Fruit fly (Drosophila melanogaster) whole organism, embryonic: ENCODE measurements around the gene mRpL40.

Experiments used
- Antp ChIP-seq: fragments of 200-800 bp; sonication (Bioruptor generic); optimal IDR thresholded peaks from 3 replicates; lab custom pipeline; 2016; ENCODE audit warnings: missing biosample characterization, missing genetic modification characterization
- Awh ChIP-seq: fragments of 200-800 bp; sonication (Bioruptor generic); IDR thresholded peaks from 2 replicates; pipeline ENCODE4, ENCODE4 v1.3.6; 2022; ENCODE audit warnings: missing biosample characterization, missing genetic modification characterization
- C15 ChIP-seq: fragments of 200-800 bp; sonication (Bioruptor generic); IDR thresholded peaks from 3 replicates; pipeline ENCODE4 v1.3.6; 2022; ENCODE audit warnings: missing biosample characterization, missing genetic modification characterization
- CG1024 ChIP-seq: fragments of 200-800 bp; sonication (Bioruptor generic); IDR thresholded peaks from 2 replicates; pipeline ENCODE4 v1.3.6; 2022; ENCODE audit warnings: missing biosample characterization, missing genetic modification characterization
- CG10321 ChIP-seq: fragments of 200-800 bp; sonication (Bioruptor generic); IDR thresholded peaks from 2 replicates; pipeline ENCODE4 v1.3.6; 2022; ENCODE audit warnings: missing biosample characterization, missing genetic modification characterization
- CG10565 ChIP-seq: fragments of 200-800 bp; sonication (Bioruptor generic); optimal IDR thresholded peaks from 3 replicates; lab custom pipeline; 2016; ENCODE audit warnings: missing biosample characterization, mild to moderate bottlenecking, missing genetic modification characterization
- CG11247 ChIP-seq: fragments of 200-800 bp; sonication (Bioruptor generic); IDR thresholded peaks from 2 replicates; pipeline ENCODE4 v1.3.6; 2022; ENCODE audit warnings: missing biosample characterization, missing genetic modification characterization
- CG1233 ChIP-seq: fragments of 200-800 bp; sonication (Bioruptor generic); optimal IDR thresholded peaks from 4 replicates; lab custom pipeline; 2018; ENCODE audit warnings: missing biosample characterization, mild to moderate bottlenecking, missing genetic modification characterization
- CG13424 ChIP-seq: fragments of 200-800 bp; sonication (Bioruptor generic); optimal IDR thresholded peaks from 2 replicates; lab custom pipeline; 2019; ENCODE audit warnings: missing biosample characterization, mild to moderate bottlenecking, missing genetic modification characterization, moderate library complexity
- CG15479 ChIP-seq: fragments of 200-800 bp; sonication (Bioruptor generic); optimal IDR thresholded peaks from 3 replicates; lab custom pipeline; 2019; ENCODE audit warnings: missing biosample characterization, mild to moderate bottlenecking, missing genetic modification characterization, moderate library complexity
- CG17829 ChIP-seq: fragments of 200-800 bp; optimal IDR thresholded peaks from 2 replicates; lab custom pipeline; 2019; ENCODE audit warnings: missing biosample characterization, mild to moderate bottlenecking, missing genetic modification characterization, moderate library complexity
- CG18476 ChIP-seq: fragments of 200-800 bp; sonication (Bioruptor generic); optimal IDR thresholded peaks from 2 replicates; lab custom pipeline; 2016; ENCODE audit warnings: missing biosample characterization, mild to moderate bottlenecking, missing genetic modification characterization
- CG2202 ChIP-seq: fragments of 200-800 bp; sonication (Bioruptor generic); optimal IDR thresholded peaks from 2 replicates; lab custom pipeline; 2018; ENCODE audit warnings: missing biosample characterization, mild to moderate bottlenecking, missing genetic modification characterization
- CG2712 ChIP-seq: fragments of 200-800 bp; optimal IDR thresholded peaks from 3 replicates; lab custom pipeline; 2019; ENCODE audit warnings: missing biosample characterization, mild to moderate bottlenecking, missing genetic modification characterization, moderate library complexity
- CG33557 ChIP-seq: fragments of 200-800 bp; sonication (Bioruptor generic); optimal IDR thresholded peaks from 2 replicates; lab custom pipeline; 2019; ENCODE audit warnings: missing biosample characterization, mild to moderate bottlenecking, missing genetic modification characterization, moderate library complexity
- CG3407 ChIP-seq: fragments of 200-800 bp; sonication (Bioruptor generic); optimal IDR thresholded peaks from 2 replicates; lab custom pipeline; 2018; ENCODE audit warnings: missing biosample characterization, mild to moderate bottlenecking, missing genetic modification characterization
- CG3995 ChIP-seq: fragments of 200-800 bp; sonication (Bioruptor generic); optimal IDR thresholded peaks from 3 replicates; lab custom pipeline; 2016; ENCODE audit warnings: missing biosample characterization, missing genetic modification characterization
- CG6272 ChIP-seq: fragments of 200-800 bp; sonication (Bioruptor generic); IDR thresholded peaks from 2 replicates; pipeline ENCODE4 v1.3.6; 2022; ENCODE audit warnings: missing biosample characterization, missing genetic modification characterization
- CG6654 ChIP-seq: fragments of 200-800 bp; sonication (Bioruptor generic); optimal IDR thresholded peaks from 2 replicates; lab custom pipeline; 2017; ENCODE audit warnings: missing biosample characterization, mild to moderate bottlenecking, missing genetic modification characterization
- CG6683 ChIP-seq: fragments of 200-800 bp; sonication (Bioruptor generic); optimal IDR thresholded peaks from 2 replicates; lab custom pipeline; 2017; ENCODE audit warnings: missing biosample characterization, mild to moderate bottlenecking, missing genetic modification characterization, missing genetic modification reagents
- CG6813 ChIP-seq: fragments of 200-800 bp; sonication (Bioruptor generic); optimal IDR thresholded peaks from 2 replicates; lab custom pipeline; 2017; ENCODE audit warnings: missing biosample characterization, missing genetic modification characterization, mild to moderate bottlenecking, moderate library complexity, missing genetic modification reagents
- CG7839 ChIP-seq: fragments of 200-800 bp; sonication (Bioruptor generic); optimal IDR thresholded peaks from 3 replicates; lab custom pipeline; 2018; ENCODE audit warnings: missing biosample characterization, mild to moderate bottlenecking, missing genetic modification characterization, moderate library complexity
- CG8944 ChIP-seq: fragments of 200-800 bp; sonication (Bioruptor generic); optimal IDR thresholded peaks from 3 replicates; lab custom pipeline; 2016; ENCODE audit warnings: missing biosample characterization, missing genetic modification characterization
- CG9609 ChIP-seq: fragments of 200-800 bp; sonication (Bioruptor generic); optimal IDR thresholded peaks from 3 replicates; lab custom pipeline; 2016; ENCODE audit warnings: missing biosample characterization, missing genetic modification characterization
- D ChIP-seq, 2 experiments: fragments of 200-800 bp in 1 of 2; fragments of >200 bp in 1 of 2; sonication (Bioruptor generic) in 1 of 2; optimal IDR thresholded peaks; 2 replicates in 1 of 2; 3 replicates in 1 of 2; lab custom pipeline; 2017; ENCODE audit warnings: mild to moderate bottlenecking in 1 of 2, missing biosample characterization in 1 of 2, missing genetic modification characterization in 1 of 2, missing genetic modification reagents in 1 of 2
- D19A ChIP-seq: fragments of 200-800 bp; optimal IDR thresholded peaks from 3 replicates; lab custom pipeline; 2019; ENCODE audit warnings: missing biosample characterization, mild to moderate bottlenecking, missing genetic modification characterization, moderate library complexity
- Dbx ChIP-seq: fragments of 200-800 bp; sonication (Bioruptor generic); IDR thresholded peaks from 3 replicates; pipeline ENCODE4 v1.3.6; 2022; ENCODE audit warnings: missing biosample characterization, missing genetic modification characterization
- Dfd ChIP-seq, 2 experiments: fragments of >200 bp; optimal IDR thresholded peaks; 2 replicates each; lab custom pipeline; 2017; ENCODE audit warnings: missing biosample characterization in 2 of 2, missing genetic modification characterization in 2 of 2
- Dip3 ChIP-seq: fragments of 200-800 bp; sonication (Bioruptor generic); optimal IDR thresholded peaks from 3 replicates; lab custom pipeline; 2016; ENCODE audit warnings: missing biosample characterization, missing genetic modification characterization
- E2f1 ChIP-seq: fragments of 200-800 bp; sonication (Bioruptor generic); IDR thresholded peaks from 2 replicates; pipeline ENCODE4 v1.3.6; 2022; ENCODE audit warnings: missing biosample characterization, missing genetic modification characterization
- GATAe ChIP-seq: fragments of 200-800 bp; sonication (Bioruptor generic); conservative IDR thresholded peaks from 2 replicates; pipeline ENCODE4 v1.3.6; 2022; ENCODE audit warnings: missing biosample characterization, missing genetic modification characterization
- HHEX ChIP-seq: fragments of 200-800 bp; sonication (Bioruptor generic); optimal IDR thresholded peaks from 3 replicates; lab custom pipeline; 2017; ENCODE audit warnings: missing biosample characterization, mild to moderate bottlenecking, missing genetic modification characterization, missing genetic modification reagents
- Myb ChIP-seq: fragments of 200-800 bp; sonication (Bioruptor generic); optimal IDR thresholded peaks from 2 replicates; lab custom pipeline; 2016; ENCODE audit warnings: missing biosample characterization, missing genetic modification characterization
- NC2β ChIP-seq: fragments of 200-800 bp; sonication (Bioruptor generic); optimal IDR thresholded peaks from 2 replicates; lab custom pipeline; 2016; ENCODE audit warnings: missing biosample characterization, missing genetic modification characterization
- Side ChIP-seq: fragments of 200-800 bp; sonication (Bioruptor generic); optimal IDR thresholded peaks from 2 replicates; lab custom pipeline; 2016; ENCODE audit warnings: missing biosample characterization, missing genetic modification characterization
- ab ChIP-seq: fragments of 200-800 bp; sonication (Bioruptor generic); optimal IDR thresholded peaks from 2 replicates; lab custom pipeline; 2016; ENCODE audit warnings: missing biosample characterization, missing genetic modification characterization
- bab2 ChIP-seq: fragments of 200-800 bp; sonication (Bioruptor generic); optimal IDR thresholded peaks from 2 replicates; lab custom pipeline; 2016; ENCODE audit warnings: missing biosample characterization, missing genetic modification characterization
- croc ChIP-seq: fragments of 200-800 bp; sonication (Bioruptor generic); conservative IDR thresholded peaks from 3 replicates; pipeline ENCODE4 v1.3.6; 2022; ENCODE audit warnings: missing biosample characterization, missing genetic modification characterization
- disco-r ChIP-seq: fragments of 200-800 bp; sonication (Bioruptor generic); optimal IDR thresholded peaks from 2 replicates; lab custom pipeline; 2016; ENCODE audit warnings: missing biosample characterization, missing genetic modification characterization
- dmrt11E ChIP-seq: fragments of 200-800 bp; sonication (Bioruptor generic); optimal IDR thresholded peaks from 3 replicates; lab custom pipeline; 2018; ENCODE audit warnings: missing biosample characterization, mild to moderate bottlenecking, missing genetic modification characterization, moderate library complexity
- dysf ChIP-seq: fragments of 200-800 bp; sonication (Bioruptor generic); IDR thresholded peaks from 3 replicates; pipeline ENCODE4 v1.3.6; 2022; ENCODE audit warnings: missing biosample characterization, missing genetic modification characterization
- fru ChIP-seq: fragments of >200 bp; optimal IDR thresholded peaks from 2 replicates; lab custom pipeline; 2017
- jing ChIP-seq: fragments of 200-800 bp; sonication (Bioruptor generic); optimal IDR thresholded peaks from 2 replicates; lab custom pipeline; 2018; ENCODE audit warnings: missing biosample characterization, mild to moderate bottlenecking, missing genetic modification characterization
- org-1 ChIP-seq: fragments of 200-800 bp; sonication (Bioruptor generic); optimal IDR thresholded peaks from 2 replicates; lab custom pipeline; 2017; ENCODE audit warnings: missing biosample characterization, missing genetic modification characterization
- run ChIP-seq: fragments of 200-800 bp; sonication (Bioruptor generic); optimal IDR thresholded peaks from 3 replicates; lab custom pipeline; 2018; ENCODE audit warnings: missing biosample characterization, mild to moderate bottlenecking, missing genetic modification characterization
- schlank ChIP-seq: fragments of 200-800 bp; sonication (Bioruptor generic); optimal IDR thresholded peaks from 2 replicates; lab custom pipeline; 2018; ENCODE audit warnings: missing biosample characterization, mild to moderate bottlenecking, missing genetic modification characterization
- slp2 ChIP-seq: fragments of 200-800 bp; sonication (Bioruptor generic); optimal IDR thresholded peaks from 2 replicates; lab custom pipeline; 2016; ENCODE audit warnings: missing biosample characterization, missing genetic modification characterization
- stwl ChIP-seq: fragments of 200-800 bp; sonication (Bioruptor generic); optimal IDR thresholded peaks from 3 replicates; lab custom pipeline; 2018; ENCODE audit warnings: missing biosample characterization, mild to moderate bottlenecking, missing genetic modification characterization, moderate library complexity
- toy ChIP-seq: fragments of 200-800 bp; sonication (Bioruptor generic); IDR thresholded peaks from 2 replicates; pipeline ENCODE4 v1.3.6; 2022; ENCODE audit warnings: missing biosample characterization, missing genetic modification characterization
- trh ChIP-seq: fragments of 200-800 bp; sonication (Bioruptor generic); optimal IDR thresholded peaks from 2 replicates; lab custom pipeline; 2016; ENCODE audit warnings: missing biosample characterization, missing genetic modification characterization
- twi ChIP-seq: fragments of 200-800 bp; optimal IDR thresholded peaks from 2 replicates; lab custom pipeline; 2019; ENCODE audit warnings: missing biosample characterization, mild to moderate bottlenecking, missing genetic modification characterization, moderate library complexity

mRpL40 gene

dm6 chr3R:11409667-11410137 is 2.0 kb downstream of the mRpL40 start, which contains the start of the genes mgr and Irbp (continued):
- TF ChIP-seq slp2 (GFP tag; lab: Kevin White, UChicago) = peak; percentile 10
- peak; percentile 11 for TF ChIP-seq CG15479 (GFP tag; lab: Kevin White, UChicago)
- peak; percentile 40 for TF ChIP-seq CG3995 (GFP tag; lab: Kevin White, UChicago)
- TF ChIP-seq CG11247 (GFP tag; lab: Robert Waterston, UW) = peak; percentile 94
- no peak for TF ChIP-seq Antp (GFP tag; lab: Kevin White, UChicago)
- peak; percentile 78 for TF ChIP-seq run
- peak; percentile 91 for TF ChIP-seq CG33557 (GFP tag; lab: Kevin White, UChicago)
- peak; percentile 93 for TF ChIP-seq dysf (GFP tag; lab: Robert Waterston, UW)
- peak; percentile 97 for TF ChIP-seq CG2712 (tag; lab: Kevin White, UChicago)
- TF ChIP-seq Dip3 (GFP tag; lab: Kevin White, UChicago) = peak; percentile 44
- peak; percentile 53 for TF ChIP-seq jing (GFP tag; lab: Kevin White, UChicago)
- peak; percentile 91 for TF ChIP-seq Awh
- peak; percentile 83 for TF ChIP-seq CG2202 (tag; lab: Kevin White, UChicago)
- TF ChIP-seq CG10565 (GFP tag; lab: Kevin White, UChicago) = peak; percentile 31
- TF ChIP-seq ab (GFP tag; lab: Kevin White, UChicago) = no peak
- peak; percentile 63 for TF ChIP-seq CG6654
- peak; percentile 76 for TF ChIP-seq CG10321 (GFP tag; lab: Robert Waterston, UW)
- TF ChIP-seq D (optimal IDR thresholded peaks at IDR 0.05; lab: Kevin White, UChicago) = no peak
- TF ChIP-seq D (GFP tag; optimal IDR thresholded peaks at IDR 0.05; lab: Kevin White, UChicago) = peak; percentile 83
- TF ChIP-seq trh (GFP tag; lab: Kevin White, UChicago) = peak; percentile 73
- TF ChIP-seq D19A (tag; lab: Kevin White, UChicago) = peak; percentile 85
- peak; percentile 82 for TF ChIP-seq toy (GFP tag; lab: Robert Waterston, UW)
- peak; percentile 96 for TF ChIP-seq Dbx
- no peak for TF ChIP-seq fru (lab: Kevin White, UChicago)
- no peak for TF ChIP-seq Myb (GFP tag; lab: Kevin White, UChicago)
- peak; percentile 97 for TF ChIP-seq CG17829 (tag; lab: Kevin White, UChicago)
- TF ChIP-seq twi = peak; percentile 87
- peak; percentile 95 for TF ChIP-seq dmrt11E (tag; lab: Kevin White, UChicago)
- peak; percentile 90 for TF ChIP-seq C15 (GFP tag; lab: Robert Waterston, UW)
- TF ChIP-seq CG6813 = peak; percentile 75
- peak; percentile 86 for TF ChIP-seq GATAe
- TF ChIP-seq NC2β (GFP tag; lab: Kevin White, UChicago) = no peak
- TF ChIP-seq bab2 (GFP tag; lab: Kevin White, UChicago) = peak; percentile 55
- TF ChIP-seq CG7839 (tag; lab: Kevin White, UChicago) = peak; percentile 92
- peak; percentile 89 for TF ChIP-seq CG1024 (GFP tag; lab: Robert Waterston, UW)
- peak; percentile 87 for TF ChIP-seq croc (GFP tag; lab: Robert Waterston, UW)
- peak; percentile 63 for TF ChIP-seq org-1 (GFP tag; lab: Kevin White, UChicago)
- peak; percentile 95 for TF ChIP-seq E2f1
- peak; percentile 91 for TF ChIP-seq CG1233
- TF ChIP-seq schlank (tag; lab: Kevin White, UChicago) = peak; percentile 66
- TF ChIP-seq Side (GFP tag; lab: Kevin White, UChicago) = no peak
- no peak for TF ChIP-seq disco-r
- peak; percentile 80 for TF ChIP-seq stwl
- TF ChIP-seq CG8944 (GFP tag; lab: Kevin White, UChicago) = no peak
- TF ChIP-seq CG18476 (GFP tag; lab: Kevin White, UChicago) = peak; percentile 80
- TF ChIP-seq CG13424 (tag; lab: Kevin White, UChicago) = peak; percentile 94
- TF ChIP-seq CG6272 (GFP tag; lab: Robert Waterston, UW) = peak; percentile 95
- TF ChIP-seq CG9609 (GFP tag; lab: Kevin White, UChicago) = peak; percentile 22
- TF ChIP-seq CG6683 (GFP tag; lab: Kevin White, UChicago) = peak; percentile 81
- no peak for TF ChIP-seq Dfd (GFP tag; optimal IDR thresholded peaks at IDR 0.05; lab: Kevin White, UChicago)
- peak; percentile 89 for TF ChIP-seq HHEX (GFP tag; lab: Kevin White, UChicago)
- peak; percentile 83 for TF ChIP-seq CG3407
